Worm (Caenorhabditis elegans) whole organism, young adult: ENCODE measurements around the gene C28H8.7.

Experiments used
- B0035.1 ChIP-seq: sonication (generic microtip); optimal IDR thresholded peaks from 2 replicates; lab custom pipeline; 2016; ENCODE audit warnings: missing genetic modification characterization, mild to moderate bottlenecking, missing compliant biosample characterization, missing genotype, missing genetic modification reagents
- B0336.3 ChIP-seq: fragments of 200-800 bp; sonication (Bioruptor generic); IDR thresholded peaks from 2 replicates; pipeline ENCODE4 v1.3.6; 2022; ENCODE audit warnings: missing genetic modification characterization, missing compliant biosample characterization
- C06A6.2 ChIP-seq: fragments of 200-800 bp; sonication (Bioruptor generic); conservative IDR thresholded peaks from 2 replicates; pipeline ENCODE4 v1.3.6; 2022; ENCODE audit warnings: missing genetic modification characterization, missing compliant biosample characterization
- F10E7.11 ChIP-seq: sonication (generic microtip); optimal IDR thresholded peaks from 2 replicates; lab custom pipeline; 2017; ENCODE audit warnings: mild to moderate bottlenecking, missing genetic modification characterization, moderate library complexity, missing compliant biosample characterization
- F33H1.4 ChIP-seq: fragments of 200-800 bp; sonication (Bioruptor generic); IDR thresholded peaks from 2 replicates; pipeline ENCODE4 v1.3.6; 2022; ENCODE audit warnings: missing genetic modification reagents, missing genetic modification characterization, missing compliant biosample characterization
- F49E8.2 ChIP-seq: sonication (generic microtip); optimal IDR thresholded peaks from 3 replicates; lab custom pipeline; 2017; ENCODE audit warnings: missing genetic modification characterization, mild to moderate bottlenecking, missing compliant biosample characterization, antibody characterized with exemption, moderate library complexity; ENCODE audit not compliant: insufficient read depth
- F57C9.4 ChIP-seq: sonication (generic microtip); optimal IDR thresholded peaks from 2 replicates; lab custom pipeline; 2017; ENCODE audit warnings: mild to moderate bottlenecking, missing genetic modification characterization, missing compliant biosample characterization
- K12H6.12 ChIP-seq: fragments of 200-800 bp; sonication (Bioruptor generic); optimal IDR thresholded peaks from 2 replicates; lab custom pipeline; 2018; ENCODE audit warnings: mild to moderate bottlenecking, missing genetic modification characterization, missing compliant biosample characterization
- T07F8.4 ChIP-seq: sonication (generic microtip); optimal IDR thresholded peaks from 2 replicates; lab custom pipeline; 2016; ENCODE audit warnings: mild to moderate bottlenecking, missing genetic modification characterization, moderate library complexity, missing compliant biosample characterization
- T26A5.8 ChIP-seq: sonication (generic microtip); optimal IDR thresholded peaks from 2 replicates; lab custom pipeline; 2016; ENCODE audit warnings: missing genetic modification characterization, missing compliant biosample characterization
- Y53F4B.3 ChIP-seq: fragments of 200-800 bp; sonication (Bioruptor generic); IDR thresholded peaks from 2 replicates; pipeline ENCODE4 v1.3.6; 2022; ENCODE audit warnings: missing genetic modification reagents, missing genetic modification characterization, missing compliant biosample characterization
- Y56A3A.18 ChIP-seq: fragments of 200-800 bp; sonication (Bioruptor generic); IDR thresholded peaks from 2 replicates; pipeline ENCODE4 v1.3.6; 2022; ENCODE audit warnings: missing genetic modification reagents, missing genetic modification characterization, missing compliant biosample characterization
- Y67H2A.10 ChIP-seq: fragments of 200-800 bp; sonication (Bioruptor generic); conservative IDR thresholded peaks from 2 replicates; pipeline ENCODE4 v1.3.6; 2022; ENCODE audit warnings: missing genetic modification reagents, missing genetic modification characterization, missing compliant biosample characterization
- Y79H2A.3 ChIP-seq: fragments of 200-800 bp; sonication (Bioruptor generic); conservative IDR thresholded peaks from 2 replicates; pipeline ENCODE4 v1.3.6; 2022; ENCODE audit warnings: missing genetic modification reagents, missing genetic modification characterization, missing compliant biosample characterization
- ZK185.1 ChIP-seq: sonication (generic microtip); optimal IDR thresholded peaks from 2 replicates; lab custom pipeline; 2016; ENCODE audit warnings: mild to moderate bottlenecking, missing genetic modification characterization, missing compliant biosample characterization; ENCODE audit not compliant: poor library complexity, severe bottlenecking
- aptf-3 ChIP-seq: fragments of 200-800 bp; sonication (Bioruptor generic); IDR thresholded peaks from 2 replicates; pipeline ENCODE4 v1.3.6; 2022; ENCODE audit warnings: missing genetic modification characterization, missing compliant biosample characterization
- attf-5 ChIP-seq: fragments of 200-800 bp; sonication (Bioruptor generic); optimal IDR thresholded peaks from 2 replicates; lab custom pipeline; 2018; ENCODE audit warnings: mild to moderate bottlenecking, missing genetic modification characterization, missing compliant biosample characterization
- attf-6 ChIP-seq: fragments of 200-800 bp; sonication (Bioruptor generic); IDR thresholded peaks from 2 replicates; pipeline ENCODE4 v1.3.6; 2022; ENCODE audit warnings: missing genetic modification reagents, missing genetic modification characterization, missing compliant biosample characterization
- cebp-1 ChIP-seq, 2 experiments: fragments of 200-800 bp in 1 of 2; sonication (Bioruptor generic) in 1 of 2; sonication (generic microtip) in 1 of 2; IDR thresholded peaks in 1 of 2; optimal IDR thresholded peaks in 1 of 2; 2 replicates each; pipeline versions ENCODE4 v1.3.6 to Lab custom; 2017 to 2022; ENCODE audit warnings: missing compliant biosample characterization in 2 of 2, missing genetic modification characterization in 2 of 2, mild to moderate bottlenecking in 1 of 2, missing genetic modification reagents in 1 of 2, moderate library complexity in 1 of 2
- cebp-2 ChIP-seq: fragments of 200-800 bp; sonication (Bioruptor generic); IDR thresholded peaks from 2 replicates; pipeline ENCODE4 v1.3.6; 2022; ENCODE audit warnings: missing genetic modification characterization, missing compliant biosample characterization
- ceh-100 ChIP-seq: fragments of 200-800 bp; sonication (Bioruptor generic); IDR thresholded peaks from 2 replicates; pipeline ENCODE4 v1.3.6; 2022; ENCODE audit warnings: missing genetic modification reagents, missing genetic modification characterization, missing compliant biosample characterization
- ceh-27 ChIP-seq: fragments of 200-800 bp; sonication (Bioruptor generic); optimal IDR thresholded peaks from 2 replicates; lab custom pipeline; 2018; ENCODE audit warnings: mild to moderate bottlenecking, missing genetic modification characterization, moderate library complexity, missing compliant biosample characterization
- ceh-79 ChIP-seq: sonication (generic microtip); optimal IDR thresholded peaks from 2 replicates; lab custom pipeline; 2017; ENCODE audit warnings: mild to moderate bottlenecking, missing genetic modification characterization, missing compliant biosample characterization
- ceh-91 ChIP-seq: fragments of 200-800 bp; sonication (Bioruptor generic); IDR thresholded peaks from 2 replicates; pipeline ENCODE4 v1.3.6; 2022; ENCODE audit warnings: missing genetic modification reagents, missing genetic modification characterization, missing compliant biosample characterization
- efl-1 ChIP-seq: fragments of 150-350 bp; optimal IDR thresholded peaks from 2 replicates; lab custom pipeline; 2014; ENCODE audit warnings: missing biosample characterization, missing genetic modification reagents, missing genetic modification characterization
- gei-17 ChIP-seq: fragments of 200-800 bp; sonication (Bioruptor generic); optimal IDR thresholded peaks from 2 replicates; lab custom pipeline; 2018; ENCODE audit warnings: mild to moderate bottlenecking, missing genetic modification characterization, missing compliant biosample characterization
- hmg-1.2 ChIP-seq: fragments of 200-800 bp; sonication (Bioruptor generic); IDR thresholded peaks from 2 replicates; pipeline ENCODE4 v1.3.6; 2022; ENCODE audit warnings: missing genetic modification reagents, missing genetic modification characterization, missing compliant biosample characterization
- lin-40 ChIP-seq: sonication (generic microtip); optimal IDR thresholded peaks from 2 replicates; lab custom pipeline; 2016; ENCODE audit warnings: missing genetic modification characterization, mild to moderate bottlenecking, missing compliant biosample characterization, missing genotype, missing genetic modification reagents
- lin-54 ChIP-seq: fragments of 200-800 bp; sonication (Bioruptor generic); optimal IDR thresholded peaks from 2 replicates; lab custom pipeline; 2018; ENCODE audit warnings: mild to moderate bottlenecking, missing genetic modification characterization, missing compliant biosample characterization
- lsl-1 ChIP-seq: fragments of 200-800 bp; sonication (Bioruptor generic); optimal IDR thresholded peaks from 2 replicates; lab custom pipeline; 2018; ENCODE audit warnings: mild to moderate bottlenecking, missing genetic modification characterization, moderate library complexity, missing compliant biosample characterization
- mcd-1 ChIP-seq: fragments of 200-800 bp; sonication (Bioruptor generic); IDR thresholded peaks from 2 replicates; pipeline ENCODE4 v1.3.6; 2022; ENCODE audit warnings: missing genetic modification reagents, missing genetic modification characterization, missing compliant biosample characterization
- nfya-1 ChIP-seq: sonication (generic microtip); optimal IDR thresholded peaks from 2 replicates; lab custom pipeline; 2017; ENCODE audit warnings: antibody characterized with exemption, missing compliant biosample characterization, missing genetic modification characterization, borderline replicate concordance; ENCODE audit not compliant: insufficient read depth
- nfyb-1 ChIP-seq: fragments of 200-800 bp; sonication (Bioruptor generic); IDR thresholded peaks from 2 replicates; pipeline ENCODE4 v1.3.6; 2022; ENCODE audit warnings: missing genetic modification reagents, missing genetic modification characterization, missing compliant biosample characterization
- nhr-179 ChIP-seq: sonication (generic microtip); optimal IDR thresholded peaks from 2 replicates; lab custom pipeline; 2016; ENCODE audit warnings: mild to moderate bottlenecking, missing genetic modification characterization, missing compliant biosample characterization
- pbrm-1 ChIP-seq: fragments of 200-800 bp; sonication (Bioruptor generic); IDR thresholded peaks from 2 replicates; pipeline ENCODE4 v1.3.6; 2022; ENCODE audit warnings: missing genetic modification reagents, missing genetic modification characterization, missing compliant biosample characterization
- repo-1 ChIP-seq: sonication (generic microtip); optimal IDR thresholded peaks from 2 replicates; lab custom pipeline; 2017; ENCODE audit warnings: mild to moderate bottlenecking, missing genetic modification characterization, missing compliant biosample characterization
- snpc-1.3 ChIP-seq: sonication (generic microtip); optimal IDR thresholded peaks from 2 replicates; lab custom pipeline; 2017; ENCODE audit warnings: missing genetic modification characterization, mild to moderate bottlenecking, missing compliant biosample characterization, antibody characterized with exemption, moderate library complexity, missing genotype, missing genetic modification reagents; ENCODE audit not compliant: insufficient read depth
- sptf-2 ChIP-seq: fragments of 200-800 bp; sonication (Bioruptor generic); optimal IDR thresholded peaks from 2 replicates; lab custom pipeline; 2018; ENCODE audit warnings: mild to moderate bottlenecking, missing genetic modification characterization, missing compliant biosample characterization
- unc-130 ChIP-seq: sonication (generic microtip); optimal IDR thresholded peaks from 2 replicates; lab custom pipeline; 2016; ENCODE audit warnings: missing genetic modification reagents, missing genetic modification characterization, missing compliant biosample characterization
- xnd-1 ChIP-seq: sonication (generic microtip); optimal IDR thresholded peaks from 2 replicates; lab custom pipeline; 2016; ENCODE audit warnings: missing genotype, missing genetic modification reagents, missing genetic modification characterization, missing compliant biosample characterization
- zfh-2 ChIP-seq: fragments of 200-800 bp; sonication (Bioruptor generic); conservative IDR thresholded peaks from 2 replicates; pipeline ENCODE4 v1.3.6; 2022; ENCODE audit warnings: missing genetic modification reagents, missing genetic modification characterization, missing compliant biosample characterization
- zim-3 ChIP-seq: sonication (generic microtip); optimal IDR thresholded peaks from 2 replicates; lab custom pipeline; 2017; ENCODE audit warnings: mild to moderate bottlenecking, missing genetic modification characterization, moderate library complexity, missing compliant biosample characterization
- ztf-18 ChIP-seq: sonication (generic microtip); optimal IDR thresholded peaks from 2 replicates; lab custom pipeline; 2016; ENCODE audit warnings: missing genotype, mild to moderate bottlenecking, missing genetic modification characterization, missing compliant biosample characterization
- ztf-28 ChIP-seq: fragments of 200-800 bp; sonication (Bioruptor generic); IDR thresholded peaks from 2 replicates; pipeline ENCODE4 v1.3.6; 2022; ENCODE audit warnings: missing genetic modification reagents, missing genetic modification characterization, missing compliant biosample characterization

C28H8.7 gene

ce11 chrIII:5853240-5853639, 33.6 kb downstream of the C28H8.7 start, which contains the start of gene ddx-23 (continued):
- TF ChIP-seq lin-54 (GFP tag; lab: Kevin White, UChicago), result peak; percentile 35
- peak; percentile 37 for TF ChIP-seq lsl-1 (GFP tag; lab: Kevin White, UChicago)
- peak; percentile 40; the same call in 1 of the 2 replicates for TF ChIP-seq B0336.3 (GFP tag; lab: Robert Waterston, UW)
- no peak for TF ChIP-seq Y53F4B.3 (GFP tag; lab: Robert Waterston, UW)
- TF ChIP-seq Y56A3A.18 (GFP tag; lab: Robert Waterston, UW), result 0 out of 2 replicates have a peak, but pooled peaks have one; percentile 65
- TF ChIP-seq Y67H2A.10, result no peak
- peak; percentile 9 for TF ChIP-seq attf-5 (GFP tag; lab: Kevin White, UChicago)
- TF ChIP-seq F10E7.11 (tag; lab: Kevin White, UChicago), result peak; percentile 58
- peak; percentile 12 for TF ChIP-seq efl-1 (GFP tag; lab: Kevin White, UChicago)
- peak; percentile 57 for TF ChIP-seq ZK185.1 (tag; lab: Kevin White, UChicago)
- TF ChIP-seq C06A6.2, result no peak
- no peak for TF ChIP-seq ceh-100 (GFP tag; lab: Robert Waterston, UW)
- peak; percentile 43; the same call in 1 of the 2 replicates for TF ChIP-seq F33H1.4 (GFP tag; lab: Robert Waterston, UW)
- peak; percentile 38 for TF ChIP-seq xnd-1 (tag; lab: Kevin White, UChicago)
- no peak for TF ChIP-seq B0035.1
- peak; percentile 15 for TF ChIP-seq ztf-18 (tag; lab: Kevin White, UChicago)
- 0 out of 2 replicates have a peak, but pooled peaks have one; percentile 58 for TF ChIP-seq nfyb-1

DNA sequence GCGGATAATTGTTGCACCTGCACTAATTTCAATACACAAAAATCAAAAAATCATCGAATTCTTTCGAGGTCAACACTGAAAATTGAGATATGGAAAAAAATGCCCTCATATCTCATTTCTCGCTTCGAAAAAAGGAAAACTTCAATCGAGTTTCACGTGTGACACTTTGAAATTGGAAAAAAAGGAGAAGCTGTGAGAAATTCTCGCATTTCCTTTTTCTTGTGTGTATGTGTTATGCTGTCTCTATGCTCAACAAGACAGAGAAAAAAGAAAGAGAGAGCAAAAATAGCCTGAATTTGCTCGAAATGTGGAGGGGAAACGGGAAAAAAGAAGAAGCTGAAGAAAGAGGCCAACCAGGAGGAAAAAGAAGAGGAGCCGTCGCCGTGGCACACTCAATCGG, 40.4 kb downstream of the C28H8.7 start:
- TF ChIP-seq ceh-100 (GFP tag; lab: Robert Waterston, UW), result no peak
- TF ChIP-seq snpc-1.3 (tag; lab: Kevin White, UChicago), result no peak
- TF ChIP-seq hmg-1.2 (GFP tag; lab: Robert Waterston, UW), result no peak
- TF ChIP-seq zim-3 (tag; lab: Kevin White, UChicago), result no peak
- no peak for TF ChIP-seq T07F8.4 (tag; lab: Kevin White, UChicago)
- no peak for TF ChIP-seq repo-1
- no peak for TF ChIP-seq T26A5.8
- no peak for TF ChIP-seq attf-6 (GFP tag; lab: Robert Waterston, UW)
- TF ChIP-seq Y79H2A.3 (GFP tag; lab: Robert Waterston, UW), result no peak
- TF ChIP-seq, all 124 proteins: peak for 0

- no peak for TF ChIP-seq cebp-2 (GFP tag; lab: Robert Waterston, UW)
- no peak for TF ChIP-seq F57C9.4 (tag; lab: Kevin White, UChicago)
- TF ChIP-seq K12H6.12, result peak; percentile 67
- no peak for TF ChIP-seq gei-17
- TF ChIP-seq mcd-1 (GFP tag; lab: Robert Waterston, UW), result no peak
- TF ChIP-seq ceh-91 (GFP tag; lab: Robert Waterston, UW), result no peak
- no peak for TF ChIP-seq unc-130
- 0 out of 2 replicates have a peak, but pooled peaks have one; percentile 17 for TF ChIP-seq pbrm-1 (GFP tag; lab: Robert Waterston, UW)
- no peak for TF ChIP-seq nfya-1 (tag; lab: Kevin White, UChicago)
- peak; percentile 24 for TF ChIP-seq attf-5 (GFP tag; lab: Kevin White, UChicago)
- no peak for TF ChIP-seq ceh-79 (tag; lab: Kevin White, UChicago)
- no peak for TF ChIP-seq nhr-179 (tag; lab: Kevin White, UChicago)
- peak; percentile 72 for TF ChIP-seq zfh-2 (GFP tag; lab: Robert Waterston, UW)
- TF ChIP-seq T26A5.8, result no peak
- TF ChIP-seq sptf-2, result no peak
- no peak for TF ChIP-seq aptf-3
- TF ChIP-seq ceh-27 (GFP tag; lab: Kevin White, UChicago), result peak; percentile 27
- TF ChIP-seq ztf-28, result no peak
- TF ChIP-seq lin-40 (tag; lab: Kevin White, UChicago), result peak; percentile 59
- TF ChIP-seq hmg-1.2 (GFP tag; lab: Robert Waterston, UW), result peak; percentile 45; the same call in 1 of the 2 replicates
- TF ChIP-seq F49E8.2 (tag; lab: Kevin White, UChicago), result no peak
- no peak for TF ChIP-seq cebp-1 (GFP tag; IDR thresholded peaks at IDR 0.05; lab: Robert Waterston, UW)
- peak; percentile 59 for TF ChIP-seq cebp-1 (tag; optimal IDR thresholded peaks at IDR 0.05; lab: Kevin White, UChicago)
These were observed 41.3 kb downstream of the C28H8.7 start for ce11 chrIII:5845483-5845882.
